Fruit fly (Drosophila melanogaster): ENCODE data around the gene CecA2.

Gene CecA2

dm6 chr3R:30252882-30253281 lies 40.9 kb downstream of the CecA2 start, which contains the start of gene CG18404:
TSS of gene CG18404 (plus strand) at chr3R:30253182.
- TF ChIP-seq Nf-YC (tag; optimal IDR thresholded peaks at IDR 0.05) (no peak), kah (GFP tag; optimal IDR thresholded peaks at IDR 0.05) (no peak), odd (GFP tag; optimal IDR thresholded peaks at IDR 0.05) (no peak), D (optimal IDR thresholded peaks at IDR 0.05) (no peak), D (GFP tag; optimal IDR thresholded peaks at IDR 0.05) (no peak), chinmo (GFP tag; IDR thresholded peaks at IDR 0.05; ENCODE audit: partially characterized antibody) (no peak), CG1832 (GFP tag; optimal IDR thresholded peaks at IDR 0.05) (no peak), gem (tag; optimal IDR thresholded peaks at IDR 0.05) (no peak), CG13894 (tag; optimal IDR thresholded peaks at IDR 0.05) (no peak), crc (GFP tag; optimal IDR thresholded peaks at IDR 0.05) (no peak), ind (GFP tag; optimal IDR thresholded peaks at IDR 0.05) (no peak), nom (GFP tag; optimal IDR thresholded peaks at IDR 0.05) (no peak), CG11504 (tag; optimal IDR thresholded peaks at IDR 0.05) (no peak), bigmax (GFP tag; optimal IDR thresholded peaks at IDR 0.05) (no peak)

- TF ChIP-seq CG33557 (GFP tag; optimal IDR thresholded peaks at IDR 0.05): peak; percentile 18
- peak; percentile 72 for TF ChIP-seq zfh1 (GFP tag; IDR thresholded peaks at IDR 0.05)
- 0 out of 2 replicates have a peak, but pooled peaks have one; percentile 9 for TF ChIP-seq ttk (GFP tag; IDR thresholded peaks at IDR 0.05)
- no peak for TF ChIP-seq otp (GFP tag; IDR thresholded peaks at IDR 0.05)
- TF ChIP-seq CG8290 (GFP tag; optimal IDR thresholded peaks at IDR 0.05): no peak
- TF ChIP-seq CG8290 (tag; optimal IDR thresholded peaks at IDR 0.05): no peak
- no peak for TF ChIP-seq CG9797 (GFP tag; optimal IDR thresholded peaks at IDR 0.05)
- peak; percentile 96 for TF ChIP-seq nom (GFP tag; optimal IDR thresholded peaks at IDR 0.05)
- peak; percentile 41 for TF ChIP-seq dmrt11E (tag; optimal IDR thresholded peaks at IDR 0.05)
- TF ChIP-seq br (optimal IDR thresholded peaks at IDR 0.05): no peak
- TF ChIP-seq gsb-n (tag; optimal IDR thresholded peaks at IDR 0.05): peak; percentile 3
- TF ChIP-seq CG14710 (tag; optimal IDR thresholded peaks at IDR 0.05): peak; percentile 26
- TF ChIP-seq inv (GFP tag; IDR thresholded peaks at IDR 0.05; ENCODE audit: partially characterized antibody): no peak
- TF ChIP-seq lbe (GFP tag; optimal IDR thresholded peaks at IDR 0.05): peak; percentile 95
- peak; percentile 9 for TF ChIP-seq CG5180 (GFP tag; optimal IDR thresholded peaks at IDR 0.05)
- TF ChIP-seq CG6689 (GFP tag; IDR thresholded peaks at IDR 0.05): peak; percentile 34; the same call in 1 of the 2 replicates
- 0 out of 2 replicates have a peak, but pooled peaks have one; percentile 18 for TF ChIP-seq gt (GFP tag; IDR thresholded peaks at IDR 0.05)
- TF ChIP-seq CG2712 (tag; optimal IDR thresholded peaks at IDR 0.05): peak; percentile 51
- TF ChIP-seq gcm2 (GFP tag; optimal IDR thresholded peaks at IDR 0.05): no peak
- no peak for TF ChIP-seq CG7271 (tag; optimal IDR thresholded peaks at IDR 0.05)
- peak; percentile 17 for TF ChIP-seq CG4424 (GFP tag; optimal IDR thresholded peaks at IDR 0.05)
- TF ChIP-seq CG4820 (GFP tag; optimal IDR thresholded peaks at IDR 0.05): no peak
- peak; percentile 72 for TF ChIP-seq Xrp1 (GFP tag; IDR thresholded peaks at IDR 0.05)
- TF ChIP-seq prd (optimal IDR thresholded peaks at IDR 0.05): no peak
- TF ChIP-seq prd (GFP tag; IDR thresholded peaks at IDR 0.05): peak; percentile 53; the same call in 2 of the 3 replicates
- no peak for TF ChIP-seq lov (optimal IDR thresholded peaks at IDR 0.05)
- 0 out of 3 replicates have a peak, but pooled peaks have one; percentile 65 for TF ChIP-seq lov (GFP tag; IDR thresholded peaks at IDR 0.05)
- TF ChIP-seq CG12391 (tag; optimal IDR thresholded peaks at IDR 0.05): peak; percentile 14
- TF ChIP-seq CG9817 (tag; optimal IDR thresholded peaks at IDR 0.05): no peak
- TF ChIP-seq Awh (GFP tag; IDR thresholded peaks at IDR 0.05): 0 out of 2 replicates have a peak, but pooled peaks have one; percentile 25
- TF ChIP-seq CG11085 (GFP tag; IDR thresholded peaks at IDR 0.05): no peak
- TF ChIP-seq corto (GFP tag; optimal IDR thresholded peaks at IDR 0.05): peak; percentile 87
- TF ChIP-seq CG10979 (tag; optimal IDR thresholded peaks at IDR 0.05): peak; percentile 44
- TF ChIP-seq CG30403 (GFP tag; optimal IDR thresholded peaks at IDR 0.05): no peak
- TF ChIP-seq eve (GFP tag; optimal IDR thresholded peaks at IDR 0.05): peak in 1 of 2 experiments; percentile 24
- peak; percentile 7 for TF ChIP-seq Blimp-1 (GFP tag; optimal IDR thresholded peaks at IDR 0.05)
These were observed 43.5 kb downstream of the CecA2 start for dm6 chr3R:30255255-30256121.

Data from whole organism, embryonic.